Worm (Caenorhabditis elegans) whole organism, midembryonic: ENCODE data around the gene irld-7.

Experiments
- tab-1 ChIP-seq: fragments of 200-800 bp; sonication (Bioruptor generic); IDR thresholded peaks from 2 replicates; pipeline ENCODE4 v1.3.6; 2022; ENCODE audit warnings: missing genetic modification characterization, missing compliant biosample characterization
- ztf-23 ChIP-seq: fragments of 200-800 bp; sonication (Bioruptor generic); IDR thresholded peaks from 2 replicates; pipeline ENCODE4 v1.3.6; 2022; ENCODE audit warnings: missing genetic modification reagents, missing genetic modification characterization, missing compliant biosample characterization
- ztf-29 ChIP-seq: fragments of 200-800 bp; sonication (Bioruptor generic); IDR thresholded peaks from 2 replicates; pipeline ENCODE4 v1.3.6; 2022; ENCODE audit warnings: missing genetic modification reagents, missing genetic modification characterization, missing compliant biosample characterization

DNA sequence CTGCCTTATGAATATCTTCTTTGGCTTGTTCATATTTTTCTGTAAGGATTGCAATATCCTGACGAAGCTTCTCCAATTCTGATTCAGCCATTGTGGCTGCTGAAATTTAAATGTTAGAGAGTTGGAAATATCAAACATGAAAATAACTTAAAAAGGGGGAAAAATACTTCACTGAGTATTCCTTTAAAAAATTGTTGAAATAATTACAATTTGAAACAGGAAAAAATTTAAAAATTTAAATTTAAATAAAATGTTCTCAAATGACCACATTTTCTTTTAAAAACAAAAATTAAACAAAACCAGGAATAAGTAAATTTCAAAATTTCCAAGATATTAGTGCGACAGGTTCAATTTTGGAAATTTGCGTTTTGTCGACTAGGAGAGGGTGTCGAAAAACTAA lies 17.9 kb upstream of the irld-7 start, which contains the start of gene bicd-1:
- TF ChIP-seq ztf-23: no peak
- no peak for TF ChIP-seq ztf-29 (GFP tag; lab: Robert Waterston, UW)
- TF ChIP-seq tab-1: no peak
